Fruit fly (Drosophila melanogaster) whole organism, prepupa: ENCODE data around the gene CG15369.

ENCODE experiments used
- Blimp-1 ChIP-seq: fragments of 200-800 bp; sonication (Bioruptor generic); optimal IDR thresholded peaks from 3 replicates; lab custom pipeline; 2017; ENCODE audit warnings: missing biosample characterization, missing genetic modification characterization, mild to moderate bottlenecking, moderate library complexity, missing genetic modification reagents
- CG10631 ChIP-seq: fragments of 200-800 bp; sonication (Bioruptor generic); optimal IDR thresholded peaks from 2 replicates; lab custom pipeline; 2016; ENCODE audit warnings: missing biosample characterization, missing genetic modification characterization
- CG10669 ChIP-seq: fragments of 200-800 bp; sonication (Bioruptor generic); optimal IDR thresholded peaks from 3 replicates; lab custom pipeline; 2018; ENCODE audit warnings: missing biosample characterization, mild to moderate bottlenecking, missing genetic modification characterization, moderate library complexity
- CG11294 ChIP-seq: fragments of 200-800 bp; sonication (Bioruptor generic); IDR thresholded peaks from 2 replicates; pipeline ENCODE4 v1.3.6; 2022; ENCODE audit warnings: missing biosample characterization, missing genetic modification characterization
- CG11902 ChIP-seq: fragments of 200-800 bp; sonication (Bioruptor generic); optimal IDR thresholded peaks from 3 replicates; lab custom pipeline; 2016; ENCODE audit warnings: missing biosample characterization, missing genetic modification characterization
- CG15336 ChIP-seq: fragments of 200-800 bp; sonication (Bioruptor generic); IDR thresholded peaks from 2 replicates; pipeline ENCODE4 v1.3.6; 2022; ENCODE audit warnings: missing biosample characterization, missing genetic modification characterization
- CG1621 ChIP-seq: fragments of 200-800 bp; sonication (Bioruptor generic); optimal IDR thresholded peaks from 3 replicates; lab custom pipeline; 2018; ENCODE audit warnings: missing biosample characterization, mild to moderate bottlenecking, missing genetic modification characterization
- CG16779 ChIP-seq: fragments of 200-800 bp; sonication (Bioruptor generic); optimal IDR thresholded peaks from 3 replicates; lab custom pipeline; 2017; ENCODE audit warnings: missing biosample characterization, mild to moderate bottlenecking, missing genetic modification characterization
- CG31627 ChIP-seq: fragments of 200-800 bp; sonication (Bioruptor generic); optimal IDR thresholded peaks from 3 replicates; lab custom pipeline; 2016; ENCODE audit warnings: missing biosample characterization, missing genetic modification characterization
- CG34406 ChIP-seq: fragments of 200-800 bp; sonication (Bioruptor generic); optimal IDR thresholded peaks from 3 replicates; lab custom pipeline; 2016; ENCODE audit warnings: missing biosample characterization, missing genetic modification characterization
- CG3919 ChIP-seq: fragments of 200-800 bp; sonication (Bioruptor generic); optimal IDR thresholded peaks from 3 replicates; lab custom pipeline; 2016; ENCODE audit warnings: missing biosample characterization, missing genetic modification characterization
- CG6163 ChIP-seq: fragments of 200-800 bp; sonication (Bioruptor generic); IDR thresholded peaks from 3 replicates; pipeline ENCODE4 v1.3.6; 2022; ENCODE audit warnings: missing biosample characterization, missing genetic modification characterization
- CG6808 ChIP-seq: fragments of 200-800 bp; sonication (Bioruptor generic); optimal IDR thresholded peaks from 3 replicates; lab custom pipeline; 2017; ENCODE audit warnings: missing biosample characterization, missing genetic modification characterization, mild to moderate bottlenecking, moderate library complexity, missing genetic modification reagents
- CG7368 ChIP-seq: fragments of 200-800 bp; sonication (Bioruptor generic); optimal IDR thresholded peaks from 3 replicates; lab custom pipeline; 2016; ENCODE audit warnings: missing biosample characterization, missing genetic modification characterization
- CG8319 ChIP-seq: fragments of 200-800 bp; sonication (Bioruptor generic); optimal IDR thresholded peaks from 3 replicates; lab custom pipeline; 2016; ENCODE audit warnings: missing biosample characterization, missing genetic modification characterization
- CG8632 ChIP-seq: fragments of 200-800 bp; sonication (Bioruptor generic); optimal IDR thresholded peaks from 3 replicates; lab custom pipeline; 2016; ENCODE audit warnings: missing biosample characterization, missing genetic modification characterization
- CG9139 ChIP-seq: fragments of 200-800 bp; sonication (Bioruptor generic); optimal IDR thresholded peaks from 3 replicates; lab custom pipeline; 2017; ENCODE audit warnings: missing biosample characterization, mild to moderate bottlenecking, missing genetic modification characterization
- Eip75B ChIP-seq: fragments of 200-800 bp; sonication (Bioruptor generic); optimal IDR thresholded peaks from 3 replicates; lab custom pipeline; 2016; ENCODE audit warnings: missing biosample characterization, missing genetic modification characterization
- Eip78C ChIP-seq: fragments of 200-800 bp; sonication (Bioruptor generic); peaks from one replicate; lab custom pipeline; 2016; ENCODE audit warnings: missing biosample characterization, missing genetic modification characterization
- Ets21C ChIP-seq: fragments of 200-800 bp; sonication (Bioruptor generic); optimal IDR thresholded peaks from 3 replicates; lab custom pipeline; 2016; ENCODE audit warnings: missing biosample characterization, missing genetic modification characterization
- Gug ChIP-seq: fragments of 200-800 bp; sonication (Bioruptor generic); IDR thresholded peaks from 2 replicates; pipeline ENCODE4 v1.3.6; 2022; ENCODE audit warnings: missing biosample characterization, missing genetic modification characterization
- Hr38 ChIP-seq: sonication (Bioruptor generic); optimal IDR thresholded peaks from 2 replicates; lab custom pipeline; 2016; ENCODE audit warnings: missing biosample characterization, missing genetic modification characterization
- Hr39 ChIP-seq: fragments of 200-800 bp; sonication (Bioruptor generic); optimal IDR thresholded peaks from 2 replicates; lab custom pipeline; 2016; ENCODE audit warnings: missing biosample characterization, missing genetic modification characterization
- Hr4 ChIP-seq: fragments of 200-800 bp; sonication (Bioruptor generic); optimal IDR thresholded peaks from 3 replicates; lab custom pipeline; 2016; ENCODE audit warnings: missing biosample characterization, missing genetic modification characterization
- Smox ChIP-seq: fragments of 200-800 bp; sonication (Bioruptor generic); optimal IDR thresholded peaks from 3 replicates; lab custom pipeline; 2016; ENCODE audit warnings: missing biosample characterization, missing genetic modification characterization
- Sox102F ChIP-seq: fragments of 200-800 bp; sonication (Bioruptor generic); optimal IDR thresholded peaks from 2 replicates; lab custom pipeline; 2016; ENCODE audit warnings: missing biosample characterization, mild to moderate bottlenecking, missing genetic modification characterization
- Sox14 ChIP-seq: fragments of 200-800 bp; sonication (Bioruptor generic); optimal IDR thresholded peaks from 3 replicates; lab custom pipeline; 2016; ENCODE audit warnings: missing biosample characterization, missing genetic modification characterization
- Sox15 ChIP-seq: fragments of 200-800 bp; sonication (Bioruptor generic); optimal IDR thresholded peaks from 3 replicates; lab custom pipeline; 2016; ENCODE audit warnings: missing biosample characterization, missing genetic modification characterization
- achi ChIP-seq: fragments of 200-800 bp; sonication (Bioruptor generic); optimal IDR thresholded peaks from 3 replicates; lab custom pipeline; 2016; ENCODE audit warnings: missing biosample characterization, missing genetic modification characterization
- acj6 ChIP-seq: fragments of 200-800 bp; sonication (Bioruptor generic); optimal IDR thresholded peaks from 3 replicates; lab custom pipeline; 2016; ENCODE audit warnings: missing biosample characterization, missing genetic modification characterization
- cyc ChIP-seq: fragments of 200-800 bp; sonication (Bioruptor generic); optimal IDR thresholded peaks from 3 replicates; lab custom pipeline; 2016; ENCODE audit warnings: missing biosample characterization, missing genetic modification characterization
- dac ChIP-seq: fragments of 200-800 bp; sonication (Bioruptor generic); optimal IDR thresholded peaks from 2 replicates; lab custom pipeline; 2017; ENCODE audit warnings: missing biosample characterization, mild to moderate bottlenecking, missing genetic modification characterization
- dsx ChIP-seq: fragments of 200-800 bp; optimal IDR thresholded peaks from 3 replicates; lab custom pipeline; 2019; ENCODE audit warnings: missing biosample characterization, mild to moderate bottlenecking, missing genetic modification characterization, moderate library complexity; ENCODE audit not compliant: poor library complexity, severe bottlenecking
- eg ChIP-seq: fragments of 200-800 bp; sonication (Bioruptor generic); IDR thresholded peaks from 3 replicates; pipeline ENCODE4 v1.3.6; 2022; ENCODE audit warnings: missing biosample characterization, missing genetic modification characterization
- esn ChIP-seq: fragments of 200-800 bp; sonication (Bioruptor generic); optimal IDR thresholded peaks from 2 replicates; lab custom pipeline; 2016; ENCODE audit warnings: missing biosample characterization, mild to moderate bottlenecking, missing genetic modification characterization, moderate library complexity
- fd59A ChIP-seq: fragments of 200-800 bp; sonication (Bioruptor generic); optimal IDR thresholded peaks from 2 replicates; lab custom pipeline; 2017; ENCODE audit warnings: missing biosample characterization, mild to moderate bottlenecking, missing genetic modification characterization, missing genetic modification reagents
- fd85E ChIP-seq: fragments of 200-800 bp; sonication (Bioruptor generic); optimal IDR thresholded peaks from 3 replicates; lab custom pipeline; 2016; ENCODE audit warnings: missing biosample characterization, missing genetic modification characterization
- lz ChIP-seq: fragments of 200-800 bp; sonication (Bioruptor generic); optimal IDR thresholded peaks from 3 replicates; lab custom pipeline; 2016; ENCODE audit warnings: missing biosample characterization, missing genetic modification characterization
- net ChIP-seq: fragments of 200-800 bp; sonication (Bioruptor generic); optimal IDR thresholded peaks from 3 replicates; lab custom pipeline; 2016; ENCODE audit warnings: missing biosample characterization, missing genetic modification characterization
- pdm3 ChIP-seq: fragments of 200-800 bp; sonication (Bioruptor generic); optimal IDR thresholded peaks from 3 replicates; lab custom pipeline; 2016; ENCODE audit warnings: missing biosample characterization, missing genetic modification characterization
- salr ChIP-seq, 2 experiments: fragments of 200-800 bp; sonication (Bioruptor generic); optimal IDR thresholded peaks; 3 replicates each; lab custom pipeline; 2016 to 2018; ENCODE audit warnings: missing biosample characterization in 2 of 2, missing genetic modification characterization in 2 of 2, mild to moderate bottlenecking in 1 of 2
- spab ChIP-seq: fragments of 200-800 bp; sonication (Bioruptor generic); optimal IDR thresholded peaks from 2 replicates; lab custom pipeline; 2017; ENCODE audit warnings: missing biosample characterization, mild to moderate bottlenecking, missing genetic modification characterization, missing genetic modification reagents
- ss ChIP-seq, 2 experiments: fragments of 200-800 bp; sonication (Bioruptor generic); optimal IDR thresholded peaks; 2 replicates in 1 of 2; 3 replicates in 1 of 2; lab custom pipeline; 2017 to 2018; ENCODE audit warnings: mild to moderate bottlenecking in 2 of 2, missing biosample characterization in 2 of 2, missing genetic modification characterization in 2 of 2, moderate library complexity in 1 of 2
- svp ChIP-seq: fragments of 200-800 bp; sonication (Bioruptor generic); peaks from one replicate; lab custom pipeline; 2016; ENCODE audit warnings: missing biosample characterization, missing genetic modification characterization
- topi ChIP-seq: fragments of 200-800 bp; sonication (Bioruptor generic); optimal IDR thresholded peaks from 3 replicates; lab custom pipeline; 2016; ENCODE audit warnings: missing biosample characterization, missing genetic modification characterization
- vri ChIP-seq: fragments of 200-800 bp; sonication (Bioruptor generic); optimal IDR thresholded peaks from 3 replicates; lab custom pipeline; 2016; ENCODE audit warnings: missing biosample characterization, mild to moderate bottlenecking, missing genetic modification characterization

Gene CG15369

DNA sequence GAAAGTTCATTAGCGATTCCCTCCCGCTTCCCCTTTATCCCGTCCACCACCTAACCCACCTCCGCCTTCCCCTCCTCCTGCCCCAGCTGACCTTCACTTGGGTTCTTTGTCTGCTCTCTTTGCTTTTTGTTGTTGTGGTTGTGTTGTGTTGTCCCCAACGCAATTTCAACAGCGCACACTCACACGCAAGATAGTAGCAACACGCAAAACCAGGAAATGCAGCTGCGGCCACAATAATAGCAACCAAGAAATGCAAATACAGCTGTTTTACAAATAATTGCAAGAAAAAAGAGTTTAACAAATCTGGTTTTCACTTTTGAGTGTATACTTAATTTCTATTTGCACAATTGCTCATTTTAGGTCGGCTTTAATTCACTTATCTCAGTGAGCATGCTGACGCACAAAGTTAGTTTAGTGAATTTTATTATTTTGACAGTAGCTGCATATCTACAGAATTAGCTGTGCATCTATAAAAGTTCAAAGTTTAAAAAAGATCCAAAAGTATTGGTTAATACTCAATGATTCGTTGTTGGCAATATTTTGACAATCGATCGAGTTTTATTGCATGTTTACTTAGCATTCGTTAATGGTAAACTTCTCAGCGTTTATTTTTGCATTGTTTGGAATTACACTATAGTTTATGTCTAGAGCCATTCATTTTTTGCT, 34.7 kb downstream of the CG15369 start (continued):
- TF ChIP-seq cyc (GFP tag; lab: Kevin White, UChicago) (peak; percentile 73), svp (GFP tag; lab: Kevin White, UChicago) (peak; percentile 88), Eip75B (GFP tag; lab: Kevin White, UChicago) (peak; percentile 45), CG10669 (GFP tag; lab: Kevin White, UChicago) (peak; percentile 68), dsx (GFP tag; lab: Kevin White, UChicago) (peak; percentile 51), fd85E (GFP tag; lab: Kevin White, UChicago) (peak; percentile 19), CG7368 (GFP tag; lab: Kevin White, UChicago) (peak; percentile 65), CG31627 (GFP tag; lab: Kevin White, UChicago) (peak; percentile 67), Hr39 (GFP tag; lab: Kevin White, UChicago) (peak; percentile 74)

DNA sequence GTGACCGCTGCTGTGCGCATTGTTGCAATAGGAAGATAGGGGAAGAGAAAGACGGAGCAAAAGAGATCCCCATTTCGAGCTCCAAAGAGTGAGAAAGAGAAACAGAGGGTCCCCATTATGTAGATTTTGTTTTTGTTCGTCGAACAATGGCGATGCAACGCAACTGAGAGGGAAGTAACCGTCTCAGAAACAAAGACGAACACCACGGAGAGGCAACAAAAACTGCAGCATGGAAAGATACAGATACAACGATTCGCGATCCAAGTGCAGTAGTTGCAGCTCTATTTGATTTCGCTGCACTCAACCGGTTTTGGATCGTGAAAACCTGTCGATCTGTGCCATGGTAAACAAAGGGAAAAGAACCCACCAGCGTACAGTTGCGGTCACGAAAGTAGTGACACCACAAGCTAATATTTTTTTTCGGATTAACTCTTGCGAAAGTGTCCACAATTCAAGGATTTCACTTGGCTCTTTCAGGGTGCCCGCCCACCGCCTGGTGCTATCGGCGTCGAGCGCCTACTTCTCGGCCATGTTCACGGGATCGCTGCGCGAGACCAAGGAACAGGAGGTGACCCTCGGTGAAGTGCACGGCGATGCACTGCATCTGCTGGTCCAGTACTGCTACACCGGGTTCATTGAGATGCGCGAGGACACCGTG, 35.5 kb downstream of the CG15369 start:
- TF ChIP-seq CG31627 (GFP tag; lab: Kevin White, UChicago) (no peak), CG16779 (tag; lab: Kevin White, UChicago) (no peak), Smox (GFP tag; lab: Kevin White, UChicago) (no peak), topi (GFP tag; lab: Kevin White, UChicago) (peak; percentile 12), fd85E (GFP tag; lab: Kevin White, UChicago) (no peak), pdm3 (GFP tag; lab: Kevin White, UChicago) (peak; percentile 15), CG3919 (no peak), CG11902 (GFP tag; lab: Kevin White, UChicago) (no peak), ss (GFP tag; optimal IDR thresholded peaks at IDR 0.05; lab: Kevin White, UChicago) (no peak), Sox15 (GFP tag; lab: Kevin White, UChicago) (no peak), spab (no peak), CG8632 (GFP tag; lab: Kevin White, UChicago) (peak; percentile 1), CG10669 (GFP tag; lab: Kevin White, UChicago) (no peak), Sox14 (GFP tag; lab: Kevin White, UChicago) (peak; percentile 64), CG34406 (GFP tag; lab: Kevin White, UChicago) (no peak), Blimp-1 (GFP tag; lab: Kevin White, UChicago) (no peak), salr (GFP tag; optimal IDR thresholded peaks at IDR 0.05; lab: Kevin White, UChicago) (no peak), CG7368 (GFP tag; lab: Kevin White, UChicago) (no peak), CG8319 (GFP tag; lab: Kevin White, UChicago) (no peak), CG6808 (peak; percentile 34), dsx (GFP tag; lab: Kevin White, UChicago) (peak; percentile 13), CG11294 (peak; percentile 27; the same call in 1 of the 2 replicates), Sox102F (GFP tag; lab: Kevin White, UChicago) (no peak), Ets21C (GFP tag; lab: Kevin White, UChicago) (no peak), eg (peak; percentile 68), vri (peak; percentile 13), fd59A (no peak), Hr4 (GFP tag; lab: Kevin White, UChicago) (no peak), svp (GFP tag; lab: Kevin White, UChicago) (peak; percentile 68), CG9139 (peak; percentile 46), acj6 (GFP tag; lab: Kevin White, UChicago) (no peak), Hr38 (GFP tag; lab: Kevin White, UChicago) (no peak), CG10631 (no peak), dac (peak; percentile 9), achi (no peak), Eip75B (GFP tag; lab: Kevin White, UChicago) (no peak), net (GFP tag; lab: Kevin White, UChicago) (no peak), Gug (GFP tag; lab: Robert Waterston, UW) (no peak; the same call in 1 of the 2 replicates), CG15336 (GFP tag; lab: Robert Waterston, UW) (peak; percentile 41; the same call in 1 of the 2 replicates), CG1621 (peak; percentile 42), lz (GFP tag; lab: Kevin White, UChicago) (peak; percentile 12), CG6163 (GFP tag; lab: Robert Waterston, UW) (peak; percentile 57; the same call in 2 of the 3 replicates), Eip78C (peak; percentile 53), esn (GFP tag; lab: Kevin White, UChicago) (no peak)
